Worm (Caenorhabditis elegans): ENCODE measurements around the gene F19B10.13.

F19B10.13 gene

ce11 chrII:3682770-3683234 is 20.7 kb downstream of the F19B10.13 start, which contains the start of gene F19B10.1:
Gene F19B10.1 (plus strand): TSS chrII:3683184.
- TF ChIP-seq hlh-30 (tag; optimal IDR thresholded peaks at IDR 0.05; ENCODE audit: insufficient read depth) (peak; percentile 94), C08G9.2 (tag; optimal IDR thresholded peaks at IDR 0.05) (no peak), unc-86 (tag; optimal IDR thresholded peaks at IDR 0.05) (no peak), sox-2 (GFP tag; IDR thresholded peaks at IDR 0.05) (no peak), unc-42 (tag; optimal IDR thresholded peaks at IDR 0.05) (peak; percentile 14), elt-4 (tag; optimal IDR thresholded peaks at IDR 0.05) (no peak), ceh-19 (GFP tag; optimal IDR thresholded peaks at IDR 0.05) (no peak), ceh-9 (tag; optimal IDR thresholded peaks at IDR 0.05) (no peak), nfya-1 (tag; optimal IDR thresholded peaks at IDR 0.05) (peak; percentile 39), F13H6.1 (tag; optimal IDR thresholded peaks at IDR 0.05) (no peak), ahr-1 (tag; optimal IDR thresholded peaks at IDR 0.05) (no peak), ceh-48 (tag; optimal IDR thresholded peaks at IDR 0.05) (no peak), fax-1 (tag; optimal IDR thresholded peaks at IDR 0.05) (no peak), nhr-232 (tag; optimal IDR thresholded peaks at IDR 0.05) (no peak), ets-4 (tag; optimal IDR thresholded peaks at IDR 0.05) (no peak), ceh-30 (tag; optimal IDR thresholded peaks at IDR 0.05) (no peak), unc-55 (GFP tag; optimal IDR thresholded peaks at IDR 0.05) (peak; percentile 62), pax-1 (tag; optimal IDR thresholded peaks at IDR 0.05) (no peak), ceh-18 (tag; optimal IDR thresholded peaks at IDR 0.05) (peak; percentile 11), ceh-6 (GFP tag; optimal IDR thresholded peaks at IDR 0.05) (no peak), dve-1 (tag; optimal IDR thresholded peaks at IDR 0.05) (no peak), sdc-2 (tag; optimal IDR thresholded peaks at IDR 0.05) (no peak)

ce11 chrII:3684487-3685067 is 22.5 kb downstream of the F19B10.13 start:
- no peak for TF ChIP-seq rnt-1 (tag; optimal IDR thresholded peaks at IDR 0.05)
- TF ChIP-seq madf-2 (tag; optimal IDR thresholded peaks at IDR 0.05) = no peak
- no peak for TF ChIP-seq tbx-2 (tag; optimal IDR thresholded peaks at IDR 0.05)
- TF ChIP-seq nhr-232 (tag; optimal IDR thresholded peaks at IDR 0.05) = no peak
- no peak for TF ChIP-seq Y22D7AL.16 (tag; optimal IDR thresholded peaks at IDR 0.05)
- no peak for TF ChIP-seq K09A11.1 (tag; optimal IDR thresholded peaks at IDR 0.05; ENCODE audit: insufficient read depth)
- no peak for TF ChIP-seq unc-42 (tag; optimal IDR thresholded peaks at IDR 0.05)
- no peak for TF ChIP-seq ceh-34 (tag; optimal IDR thresholded peaks at IDR 0.05)
- TF ChIP-seq tbx-7 (tag; optimal IDR thresholded peaks at IDR 0.05) = no peak
- no peak for TF ChIP-seq ref-2 (tag; optimal IDR thresholded peaks at IDR 0.05)
- TF ChIP-seq hlh-15 (tag; optimal IDR thresholded peaks at IDR 0.05) = no peak
- no peak for TF ChIP-seq ceh-30 (tag; optimal IDR thresholded peaks at IDR 0.05)
- TF ChIP-seq ama-1 (optimal IDR thresholded peaks at IDR 0.05) = no peak
- no peak for TF ChIP-seq pha-2 (tag; optimal IDR thresholded peaks at IDR 0.05)
- no peak for TF ChIP-seq sox-2 (GFP tag; IDR thresholded peaks at IDR 0.05)
- TF ChIP-seq ceh-24 (tag; optimal IDR thresholded peaks at IDR 0.05) = no peak
- no peak for TF ChIP-seq ahr-1 (tag; optimal IDR thresholded peaks at IDR 0.05)
- no peak for TF ChIP-seq C08G9.2 (tag; optimal IDR thresholded peaks at IDR 0.05)
- no peak for TF ChIP-seq fkh-6 (tag; optimal IDR thresholded peaks at IDR 0.05)
- TF ChIP-seq C38D4.7 (GFP tag; optimal IDR thresholded peaks at IDR 0.05) = no peak

ce11 chrII:3688333-3688732 is 26.3 kb downstream of the F19B10.13 start, which contains the start of gene ifas-1:
Gene ifas-1 (minus strand): TSS chrII:3688719.
- TF ChIP-seq Y22D7AL.16 (tag; optimal IDR thresholded peaks at IDR 0.05) = no peak
- no peak for TF ChIP-seq tbx-2 (tag; optimal IDR thresholded peaks at IDR 0.05)
- TF ChIP-seq ceh-19 (GFP tag; optimal IDR thresholded peaks at IDR 0.05) = no peak
- TF ChIP-seq nhr-11 (tag; optimal IDR thresholded peaks at IDR 0.05) = no peak
- TF ChIP-seq ceh-48 (tag; optimal IDR thresholded peaks at IDR 0.05) = no peak
- no peak for TF ChIP-seq dve-1 (tag; optimal IDR thresholded peaks at IDR 0.05)
- no peak for TF ChIP-seq unc-42 (tag; optimal IDR thresholded peaks at IDR 0.05)
- TF ChIP-seq hlh-15 (tag; optimal IDR thresholded peaks at IDR 0.05) = no peak
- no peak for TF ChIP-seq ceh-22 (tag; optimal IDR thresholded peaks at IDR 0.05)
- no peak for TF ChIP-seq sox-2 (GFP tag; IDR thresholded peaks at IDR 0.05)
- no peak for TF ChIP-seq elt-4 (tag; optimal IDR thresholded peaks at IDR 0.05)
- TF ChIP-seq ceh-30 (tag; optimal IDR thresholded peaks at IDR 0.05) = no peak
- no peak for TF ChIP-seq ceh-34 (tag; optimal IDR thresholded peaks at IDR 0.05)
- TF ChIP-seq fkh-6 (tag; optimal IDR thresholded peaks at IDR 0.05) = no peak
- TF ChIP-seq ceh-6 (GFP tag; optimal IDR thresholded peaks at IDR 0.05) = no peak
- TF ChIP-seq K02D7.2 (tag; optimal IDR thresholded peaks at IDR 0.05) = no peak
- no peak for TF ChIP-seq ttx-3 (tag; optimal IDR thresholded peaks at IDR 0.05)
- TF ChIP-seq syd-9 (tag; optimal IDR thresholded peaks at IDR 0.05) = no peak

All from whole organism, late embryonic.